Worm (Caenorhabditis elegans): ENCODE results near the gene fipr-11.

Gene fipr-11

ce11 chrV:9899278-9899677 is 6.7 kb downstream of the fipr-11 start, which contains the start of gene egl-47:
TSS of gene egl-47 (plus strand) at chrV:9899578.
- TF ChIP-seq egl-18 (GFP tag; IDR thresholded peaks at IDR 0.05) (no peak), F49E8.2 (tag; optimal IDR thresholded peaks at IDR 0.05; ENCODE audit: insufficient read depth) (no peak), ztf-22 (GFP tag; optimal IDR thresholded peaks at IDR 0.05) (no peak), xnd-1 (tag; optimal IDR thresholded peaks at IDR 0.05) (no peak), ekl-4 (GFP tag; IDR thresholded peaks at IDR 0.05) (no peak), lir-1 (GFP tag; conservative IDR thresholded peaks at IDR 0.05) (no peak), T26A5.8 (tag; optimal IDR thresholded peaks at IDR 0.05) (no peak), D2030.7 (GFP tag; IDR thresholded peaks at IDR 0.05) (no peak), snpc-1.3 (tag; optimal IDR thresholded peaks at IDR 0.05; ENCODE audit: insufficient read depth) (no peak), F39B2.1 (GFP tag; IDR thresholded peaks at IDR 0.05) (no peak), hlh-26 (GFP tag; conservative IDR thresholded peaks at IDR 0.05) (no peak), somi-1 (GFP tag; optimal IDR thresholded peaks at IDR 0.05) (no peak), bed-2 (GFP tag; IDR thresholded peaks at IDR 0.05) (no peak)

DNA sequence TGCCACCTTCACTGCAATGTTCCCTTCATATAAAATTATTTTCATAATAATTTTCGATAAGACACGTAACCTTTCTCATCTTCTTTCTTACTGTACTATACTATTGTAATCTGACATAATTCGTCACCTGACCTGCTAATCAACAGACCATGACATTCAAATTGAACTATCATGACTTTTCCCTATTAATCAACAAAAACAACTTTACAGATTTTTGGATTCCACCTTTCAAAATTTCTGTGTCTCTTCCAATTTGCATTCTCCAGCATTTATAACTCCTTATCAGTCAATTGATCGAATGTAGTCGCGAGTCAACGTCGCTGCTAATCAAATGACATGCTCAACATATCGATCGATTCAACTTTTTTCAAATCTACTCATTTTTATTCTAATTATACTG is 16.4 kb downstream of the fipr-11 start, which contains the start of gene fshr-1:
Gene fshr-1 (plus strand): TSS at position 209 of the 400 bp plus-strand sequence.
- TF ChIP-seq nhr-80 (tag; optimal IDR thresholded peaks at IDR 0.05) (peak; percentile 59), mel-28 (tag; optimal IDR thresholded peaks at IDR 0.05; ENCODE audit: borderline replicate concordance) (no peak), madf-6 (GFP tag; IDR thresholded peaks at IDR 0.05) (no peak), F49E8.2 (tag; optimal IDR thresholded peaks at IDR 0.05; ENCODE audit: insufficient read depth) (no peak), rcor-1 (GFP tag; IDR thresholded peaks at IDR 0.05) (no peak), efl-1 (GFP tag; optimal IDR thresholded peaks at IDR 0.05) (no peak), let-607 (tag; optimal IDR thresholded peaks at IDR 0.05) (peak in 1 of 2 experiments; percentile 4), nhr-27 (tag; optimal IDR thresholded peaks at IDR 0.05) (no peak), let-526 (GFP tag; IDR thresholded peaks at IDR 0.05) (no peak), hmg-1.2 (GFP tag; IDR thresholded peaks at IDR 0.05) (no peak), lir-1 (GFP tag; conservative IDR thresholded peaks at IDR 0.05) (no peak), K11D2.4 (GFP tag; IDR thresholded peaks at IDR 0.05) (no peak), unc-62 (GFP tag; optimal IDR thresholded peaks at IDR 0.05) (peak; percentile 61), F22D6.2 (tag; optimal IDR thresholded peaks at IDR 0.05) (no peak)

DNA sequence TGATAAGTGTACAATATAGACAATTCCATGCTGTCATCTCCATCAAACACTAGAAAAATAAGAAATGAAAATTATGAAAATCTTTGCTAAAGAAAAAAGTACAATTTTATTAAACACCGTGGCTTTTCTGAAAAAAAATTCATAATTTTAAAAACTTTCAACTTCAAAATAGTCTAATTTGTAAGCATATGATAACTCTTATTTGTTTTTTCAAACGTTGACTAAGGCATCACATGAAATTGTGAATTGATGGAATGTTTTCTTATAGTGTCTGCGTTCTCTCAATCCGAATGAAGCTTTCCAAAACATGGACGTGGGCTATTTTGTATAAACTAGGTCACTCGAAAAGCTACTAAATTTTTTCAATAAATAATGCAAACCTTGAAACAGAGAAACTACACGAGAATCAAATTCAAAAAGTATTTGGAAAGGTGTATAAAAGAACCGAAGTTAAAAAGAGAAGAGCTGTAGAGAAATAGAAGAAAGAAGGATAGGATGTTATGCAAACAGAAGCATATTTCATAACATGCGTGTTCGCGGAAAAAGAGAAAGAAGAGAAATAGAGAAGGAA is 20.0 kb downstream of the fipr-11 start, which contains the start of gene clp-9:
Gene clp-9 (minus strand): TSS at position 51 of the 571 bp plus-strand sequence.
- no peak for TF ChIP-seq F23B12.7 (tag; optimal IDR thresholded peaks at IDR 0.05; ENCODE audit: insufficient read depth)
- TF ChIP-seq T26A5.8 (tag; optimal IDR thresholded peaks at IDR 0.05) = no peak
- TF ChIP-seq tbp1 (GFP tag; optimal IDR thresholded peaks at IDR 0.05) = no peak
- no peak for TF ChIP-seq snpc-3.4 (tag; optimal IDR thresholded peaks at IDR 0.05)
- TF ChIP-seq F49E8.2 (tag; optimal IDR thresholded peaks at IDR 0.05; ENCODE audit: insufficient read depth) = no peak
- no peak for TF ChIP-seq madf-3 (GFP tag; IDR thresholded peaks at IDR 0.05)
- no peak for TF ChIP-seq tbx-9 (tag; optimal IDR thresholded peaks at IDR 0.05; ENCODE audit: borderline replicate concordance)
- no peak for TF ChIP-seq fkh-3 (tag; optimal IDR thresholded peaks at IDR 0.05)
- no peak for TF ChIP-seq sea-2 (GFP tag; IDR thresholded peaks at IDR 0.05)
- no peak for TF ChIP-seq B0035.1 (tag; optimal IDR thresholded peaks at IDR 0.05)
- no peak for TF ChIP-seq aptf-2 (GFP tag; conservative IDR thresholded peaks at IDR 0.05)
- TF ChIP-seq tlf-1 (GFP tag; optimal IDR thresholded peaks at IDR 0.05) = no peak
- no peak for TF ChIP-seq F22D6.2 (tag; optimal IDR thresholded peaks at IDR 0.05)
- TF ChIP-seq ceh-91 (GFP tag; IDR thresholded peaks at IDR 0.05) = no peak

Measured in whole organism, young adult.